Worm (Caenorhabditis elegans) whole organism, midembryonic: ENCODE results near the gene srw-82.

Experiments used
- T22C8.4 ChIP-seq: fragments of 200-800 bp; sonication (Bioruptor generic); IDR thresholded peaks from 2 replicates; pipeline ENCODE4 v1.3.6; 2022; ENCODE audit warnings: missing genetic modification characterization, missing compliant biosample characterization
- flt-1 ChIP-seq: fragments of 200-800 bp; sonication (Bioruptor generic); IDR thresholded peaks from 2 replicates; pipeline ENCODE4 v1.3.6; 2022; ENCODE audit warnings: missing genetic modification characterization, missing compliant biosample characterization
- klf-2 ChIP-seq: fragments of 200-800 bp; sonication (Bioruptor generic); conservative IDR thresholded peaks from 2 replicates; pipeline ENCODE4 v1.3.6; 2022; ENCODE audit warnings: missing genetic modification reagents, missing genetic modification characterization, missing compliant biosample characterization
- med-1 ChIP-seq: sonication (generic microtip); optimal IDR thresholded peaks from 2 replicates; lab custom pipeline; 2017; ENCODE audit warnings: missing genetic modification characterization, mild to moderate bottlenecking, missing compliant biosample characterization, antibody characterized with exemption, missing genetic modification reagents; ENCODE audit not compliant: insufficient read depth
- ref-1 ChIP-seq: fragments of 200-800 bp; sonication (Bioruptor generic); conservative IDR thresholded peaks from 2 replicates; pipeline ENCODE4 v1.3.6; 2022; ENCODE audit warnings: missing genetic modification reagents, missing genetic modification characterization, missing compliant biosample characterization
- tab-1 ChIP-seq: fragments of 200-800 bp; sonication (Bioruptor generic); IDR thresholded peaks from 2 replicates; pipeline ENCODE4 v1.3.6; 2022; ENCODE audit warnings: missing genetic modification characterization, missing compliant biosample characterization
- ztf-23 ChIP-seq: fragments of 200-800 bp; sonication (Bioruptor generic); IDR thresholded peaks from 2 replicates; pipeline ENCODE4 v1.3.6; 2022; ENCODE audit warnings: missing genetic modification reagents, missing genetic modification characterization, missing compliant biosample characterization
- ztf-29 ChIP-seq: fragments of 200-800 bp; sonication (Bioruptor generic); IDR thresholded peaks from 2 replicates; pipeline ENCODE4 v1.3.6; 2022; ENCODE audit warnings: missing genetic modification reagents, missing genetic modification characterization, missing compliant biosample characterization

- TF ChIP-seq flt-1 (GFP tag; lab: Robert Waterston, UW) (no peak), med-1 (no peak), tab-1 (GFP tag; lab: Robert Waterston, UW) (no peak), T22C8.4 (GFP tag; lab: Robert Waterston, UW) (no peak), ztf-29 (GFP tag; lab: Robert Waterston, UW) (no peak), ref-1 (no peak), klf-2 (GFP tag; lab: Robert Waterston, UW) (no peak), ztf-23 (no peak)
Measured at ce11 chrV:18430826-18431225, 724 bp upstream of the srw-82 start.
